Worm (Caenorhabditis elegans): ENCODE data around the gene ceh-63.

DNA sequence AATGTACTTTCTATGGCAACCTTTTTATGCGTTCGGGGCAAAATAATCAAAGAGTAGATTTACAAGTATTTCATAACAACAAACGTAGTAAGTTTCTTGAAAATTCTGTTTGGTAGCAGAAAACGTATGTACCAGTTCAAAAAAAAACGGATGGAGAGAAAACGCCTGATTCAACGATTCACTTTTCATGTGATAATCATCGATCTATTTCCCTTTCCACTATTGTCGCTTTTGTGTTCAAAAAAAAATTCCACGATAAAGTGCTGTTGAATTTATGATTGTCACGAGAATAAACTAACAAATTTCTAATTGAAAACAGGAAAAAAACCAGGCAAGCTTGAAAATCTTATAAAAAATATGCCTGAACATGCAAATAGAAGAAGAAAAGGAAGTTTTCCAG, 22.0 kb upstream of the ceh-63 start:
- no peak for TF ChIP-seq madf-5 (GFP tag; IDR thresholded peaks at IDR 0.05)
- no peak for TF ChIP-seq ceh-28 (tag; optimal IDR thresholded peaks at IDR 0.05)
- TF ChIP-seq snpc-4 (tag; optimal IDR thresholded peaks at IDR 0.05), result no peak
- no peak for TF ChIP-seq egl-27 (tag; optimal IDR thresholded peaks at IDR 0.05)
- TF ChIP-seq lin-13 (GFP tag; optimal IDR thresholded peaks at IDR 0.05), result no peak
- peak; percentile 6 for TF ChIP-seq dve-1 (tag; optimal IDR thresholded peaks at IDR 0.05; ENCODE audit: insufficient read depth)
- TF ChIP-seq unc-62 (GFP tag; optimal IDR thresholded peaks at IDR 0.05 in 1 of 2), result no peak
- TF ChIP-seq unc-62 (tag; optimal IDR thresholded peaks at IDR 0.05), result no peak
- no peak for TF ChIP-seq ztf-11 (tag; optimal IDR thresholded peaks at IDR 0.05)
- no peak for TF ChIP-seq skn-1 (tag; optimal IDR thresholded peaks at IDR 0.05)
- TF ChIP-seq D1046.2 (GFP tag; IDR thresholded peaks at IDR 0.05), result no peak
- TF ChIP-seq pha-4 (GFP tag; IDR thresholded peaks at IDR 0.05), result no peak
- TF ChIP-seq pha-4 (tag; optimal IDR thresholded peaks at IDR 0.05), result no peak
